Worm (Caenorhabditis elegans): ENCODE data around the gene glb-4.

glb-4 gene

ce11 chrII:11064191-11064695 lies 46.8 kb downstream of the glb-4 start:
- no peak for TF ChIP-seq lin-15B (tag; optimal IDR thresholded peaks at IDR 0.05)
- peak in 1 of 2 experiments; percentile 96 for TF ChIP-seq unc-62 (GFP tag; optimal IDR thresholded peaks at IDR 0.05 in 1 of 2)
- no peak for TF ChIP-seq unc-62 (tag; optimal IDR thresholded peaks at IDR 0.05)
- 0 out of 2 replicates have a peak, but pooled peaks have one; percentile 14 for TF ChIP-seq hmg-1.1 (GFP tag; IDR thresholded peaks at IDR 0.05)
